Worm (Caenorhabditis elegans) whole organism, L4/young adult: ENCODE measurements around the gene K03B4.4.

Source experiments
- W03F9.2 ChIP-seq: fragments of 150-350 bp; optimal IDR thresholded peaks from 2 replicates; lab custom pipeline; 2014; ENCODE audit warnings: missing biosample characterization, missing genetic modification characterization
- dao-5 ChIP-seq: sonication (generic microtip); optimal IDR thresholded peaks from 2 replicates; lab custom pipeline; 2016; ENCODE audit warnings: missing genotype, missing genetic modification characterization, moderate library complexity, missing compliant biosample characterization
- him-1 ChIP-seq: sonication (generic microtip); optimal IDR thresholded peaks from 2 replicates; lab custom pipeline; 2016; ENCODE audit warnings: missing genotype, missing genetic modification reagents, missing genetic modification characterization, missing compliant biosample characterization

ce11 chrV:4692382-4693281, 10.9 kb downstream of the K03B4.4 start, which contains the start of gene cpg-8:
- TF ChIP-seq dao-5 (tag; lab: Kevin White, UChicago) (no peak), him-1 (tag; lab: Kevin White, UChicago) (no peak), W03F9.2 (tag; lab: Kevin White, UChicago) (no peak)
